Fruit fly (Drosophila melanogaster) whole organism, embryonic: ENCODE results near the gene CG18563.

Source experiments
- CG13424 ChIP-seq: fragments of 200-800 bp; sonication (Bioruptor generic); optimal IDR thresholded peaks from 2 replicates; lab custom pipeline; 2019; ENCODE audit warnings: missing biosample characterization, mild to moderate bottlenecking, missing genetic modification characterization, moderate library complexity
- CG33557 ChIP-seq: fragments of 200-800 bp; sonication (Bioruptor generic); optimal IDR thresholded peaks from 2 replicates; lab custom pipeline; 2019; ENCODE audit warnings: missing biosample characterization, mild to moderate bottlenecking, missing genetic modification characterization, moderate library complexity
- bsh ChIP-seq, 2 experiments: fragments of 200-800 bp; sonication (Bioruptor generic); optimal IDR thresholded peaks; 2 replicates each; lab custom pipeline; 2017 to 2018; ENCODE audit warnings: mild to moderate bottlenecking in 2 of 2, missing biosample characterization in 2 of 2, missing genetic modification characterization in 2 of 2, moderate library complexity in 1 of 2
- crc ChIP-seq: fragments of 200-800 bp; sonication (Bioruptor generic); optimal IDR thresholded peaks from 2 replicates; lab custom pipeline; 2016; ENCODE audit warnings: missing biosample characterization, missing genetic modification characterization
- cwo ChIP-seq: fragments of 200-800 bp; sonication (Bioruptor generic); optimal IDR thresholded peaks from 3 replicates; lab custom pipeline; 2017; ENCODE audit warnings: missing biosample characterization, missing genetic modification characterization, mild to moderate bottlenecking, moderate library complexity, missing genetic modification reagents

dm6 chr2L:17470630-17471029 is 12.8 kb upstream of the CG18563 start:
- TF ChIP-seq CG33557 (no peak), cwo (GFP tag; lab: Kevin White, UChicago) (peak; percentile 62), bsh (GFP tag; optimal IDR thresholded peaks at IDR 0.05; lab: Kevin White, UChicago) (no peak), CG13424 (tag; lab: Kevin White, UChicago) (no peak), crc (GFP tag; lab: Kevin White, UChicago) (peak; percentile 60)
